Worm (Caenorhabditis elegans): Measurements from ENCODE around the gene wrt-7.

ce11 chrV:15287856-15288255 lies 49.4 kb downstream of the wrt-7 start, which contains the start of gene cyp-34A1:
- TF ChIP-seq tab-1 (GFP tag; IDR thresholded peaks at IDR 0.05) (no peak), klf-2 (GFP tag; conservative IDR thresholded peaks at IDR 0.05) (no peak), T22C8.4 (GFP tag; IDR thresholded peaks at IDR 0.05) (no peak), ztf-23 (GFP tag; IDR thresholded peaks at IDR 0.05) (no peak), flt-1 (GFP tag; IDR thresholded peaks at IDR 0.05) (no peak), ztf-29 (GFP tag; IDR thresholded peaks at IDR 0.05) (no peak), ref-1 (GFP tag; conservative IDR thresholded peaks at IDR 0.05) (no peak)

All from whole organism, midembryonic.